Fruit fly (Drosophila melanogaster): ENCODE results near the gene chrb.
A peak's percentile ranks its signal among the peaks of the same experiment; 100 is the strongest.

- TF ChIP-seq sv (GFP tag; optimal IDR thresholded peaks at IDR 0.05): no peak
- TF ChIP-seq usp (GFP tag; optimal IDR thresholded peaks at IDR 0.05): no peak
- TF ChIP-seq Vsx2 (GFP tag; optimal IDR thresholded peaks at IDR 0.05; ENCODE audit: partially characterized antibody): peak; percentile 27
- peak; percentile 12 for TF ChIP-seq h (GFP tag; optimal IDR thresholded peaks at IDR 0.05)
These were observed 5.9 kb downstream of the chrb start for dm6 chr3L:11493090-11493807.
